Fruit fly (Drosophila melanogaster) whole organism, embryonic: ENCODE data around the gene Desi.

Source experiments
- Adf1 ChIP-seq: fragments of 200-800 bp; sonication (Bioruptor generic); IDR thresholded peaks from 2 replicates; pipeline ENCODE4 v1.3.6; 2022; ENCODE audit warnings: missing biosample characterization, missing genetic modification characterization
- Asciz ChIP-seq: fragments of 200-800 bp; sonication (Bioruptor generic); optimal IDR thresholded peaks from 2 replicates; lab custom pipeline; 2017; ENCODE audit warnings: missing biosample characterization, mild to moderate bottlenecking, missing genetic modification characterization, missing genetic modification reagents
- CG10209 ChIP-seq: fragments of 200-800 bp; sonication (Bioruptor generic); optimal IDR thresholded peaks from 3 replicates; lab custom pipeline; 2017; ENCODE audit warnings: missing biosample characterization, mild to moderate bottlenecking, missing genetic modification characterization, missing genetic modification reagents
- CG12155 ChIP-seq: fragments of 200-800 bp; sonication (Bioruptor generic); optimal IDR thresholded peaks from 3 replicates; lab custom pipeline; 2016; ENCODE audit warnings: missing biosample characterization, missing genetic modification characterization
- CG12299 ChIP-seq: fragments of 200-800 bp; sonication (Bioruptor generic); optimal IDR thresholded peaks from 2 replicates; lab custom pipeline; 2018; ENCODE audit warnings: missing biosample characterization, mild to moderate bottlenecking, missing genetic modification characterization
- CG1233 ChIP-seq: fragments of 200-800 bp; sonication (Bioruptor generic); optimal IDR thresholded peaks from 4 replicates; lab custom pipeline; 2018; ENCODE audit warnings: missing biosample characterization, mild to moderate bottlenecking, missing genetic modification characterization
- CG12659 ChIP-seq: fragments of 200-800 bp; sonication (Bioruptor generic); optimal IDR thresholded peaks from 3 replicates; lab custom pipeline; 2017; ENCODE audit warnings: mild to moderate bottlenecking, missing biosample characterization, missing genetic modification reagents, missing genetic modification characterization
- CG12744 ChIP-seq: fragments of 200-800 bp; sonication (Bioruptor generic); optimal IDR thresholded peaks from 2 replicates; lab custom pipeline; 2016; ENCODE audit warnings: missing biosample characterization, missing genetic modification characterization
- CG13287 ChIP-seq: fragments of 200-800 bp; sonication (Bioruptor generic); IDR thresholded peaks from 2 replicates; pipeline ENCODE4 v1.3.6; 2022; ENCODE audit warnings: missing biosample characterization, missing genetic modification characterization; ENCODE audit not compliant: partially characterized antibody
- CG13624 ChIP-seq: fragments of 200-800 bp; sonication (Bioruptor generic); optimal IDR thresholded peaks from 2 replicates; lab custom pipeline; 2016; ENCODE audit warnings: missing biosample characterization, missing genetic modification characterization
- CG14860 ChIP-seq: fragments of 200-800 bp; sonication (Bioruptor generic); IDR thresholded peaks from 3 replicates; pipeline ENCODE4 v1.3.6; 2022; ENCODE audit warnings: missing biosample characterization, missing genetic modification characterization; ENCODE audit not compliant: partially characterized antibody
- CG15479 ChIP-seq: fragments of 200-800 bp; sonication (Bioruptor generic); optimal IDR thresholded peaks from 3 replicates; lab custom pipeline; 2019; ENCODE audit warnings: missing biosample characterization, mild to moderate bottlenecking, missing genetic modification characterization, moderate library complexity
- CG16813 ChIP-seq: fragments of 200-800 bp; sonication (Bioruptor generic); IDR thresholded peaks from 3 replicates; pipeline ENCODE4 v1.3.6; 2022; ENCODE audit warnings: missing biosample characterization, missing genetic modification characterization; ENCODE audit not compliant: partially characterized antibody
- CG16815 ChIP-seq: fragments of 200-800 bp; sonication (Bioruptor generic); optimal IDR thresholded peaks from 3 replicates; lab custom pipeline; 2017; ENCODE audit warnings: missing biosample characterization, mild to moderate bottlenecking, missing genetic modification characterization
- CG18011 ChIP-seq: fragments of 200-800 bp; sonication (Bioruptor generic); optimal IDR thresholded peaks from 2 replicates; lab custom pipeline; 2017; ENCODE audit warnings: missing biosample characterization, missing genetic modification characterization, mild to moderate bottlenecking, moderate library complexity, missing genotype
- CG2129 ChIP-seq: fragments of 200-800 bp; sonication (Bioruptor generic); IDR thresholded peaks from 2 replicates; pipeline ENCODE4 v1.3.6; 2022; ENCODE audit warnings: missing biosample characterization, missing genetic modification characterization; ENCODE audit not compliant: partially characterized antibody
- CG2678 ChIP-seq: fragments of 200-800 bp; sonication (Bioruptor generic); optimal IDR thresholded peaks from 3 replicates; lab custom pipeline; 2019; ENCODE audit warnings: missing biosample characterization, mild to moderate bottlenecking, missing genetic modification characterization, moderate library complexity
- CG34224 ChIP-seq: fragments of 200-800 bp; sonication (Bioruptor generic); IDR thresholded peaks from 3 replicates; pipeline ENCODE4 v1.3.6; 2022; ENCODE audit warnings: missing biosample characterization, missing genetic modification characterization; ENCODE audit not compliant: partially characterized antibody
- CG4360 ChIP-seq: fragments of 200-800 bp; sonication (Bioruptor generic); IDR thresholded peaks from 2 replicates; pipeline ENCODE4 v1.3.6; 2022; ENCODE audit warnings: missing biosample characterization, missing genetic modification characterization
- CG4730 ChIP-seq: fragments of 200-800 bp; sonication (Bioruptor generic); IDR thresholded peaks from 2 replicates; pipeline ENCODE4 v1.3.6; 2022; ENCODE audit warnings: missing biosample characterization, missing genetic modification characterization
- CG6272 ChIP-seq: fragments of 200-800 bp; sonication (Bioruptor generic); IDR thresholded peaks from 2 replicates; pipeline ENCODE4 v1.3.6; 2022; ENCODE audit warnings: missing biosample characterization, missing genetic modification characterization
- CG7963 ChIP-seq: fragments of 200-800 bp; sonication (Bioruptor generic); IDR thresholded peaks from 3 replicates; pipeline ENCODE4 v1.3.6; 2022; ENCODE audit warnings: missing biosample characterization, missing genetic modification characterization; ENCODE audit not compliant: partially characterized antibody
- CG8281 ChIP-seq: fragments of 200-800 bp; sonication (Bioruptor generic); optimal IDR thresholded peaks from 2 replicates; lab custom pipeline; 2018; ENCODE audit warnings: missing biosample characterization, mild to moderate bottlenecking, missing genetic modification characterization, moderate library complexity
- CG8359 ChIP-seq: fragments of 200-800 bp; sonication (Bioruptor generic); optimal IDR thresholded peaks from 2 replicates; lab custom pipeline; 2017; ENCODE audit warnings: missing biosample characterization, mild to moderate bottlenecking, missing genetic modification characterization, borderline replicate concordance
- D19B ChIP-seq: fragments of 200-800 bp; sonication (Bioruptor generic); optimal IDR thresholded peaks from 2 replicates; lab custom pipeline; 2017; ENCODE audit warnings: missing biosample characterization, mild to moderate bottlenecking, missing genetic modification characterization
- Dad ChIP-seq: fragments of 200-800 bp; sonication (Bioruptor generic); optimal IDR thresholded peaks from 3 replicates; lab custom pipeline; 2016; ENCODE audit warnings: missing biosample characterization, missing genetic modification characterization
- Dll ChIP-seq: fragments of 200-800 bp; sonication (Bioruptor generic); IDR thresholded peaks from 4 replicates; pipeline ENCODE4 v1.3.6; 2022; ENCODE audit warnings: missing biosample characterization, missing genetic modification characterization; ENCODE audit not compliant: partially characterized antibody
- Doc2 ChIP-seq: fragments of 200-800 bp; sonication (Bioruptor generic); IDR thresholded peaks from 2 replicates; pipeline ENCODE4 v1.3.6; 2022; ENCODE audit warnings: missing biosample characterization, missing genetic modification characterization
- Doc3 ChIP-seq: fragments of 200-800 bp; sonication (Bioruptor generic); IDR thresholded peaks from 3 replicates; pipeline ENCODE4 v1.3.6; 2022; ENCODE audit warnings: missing biosample characterization, missing genetic modification characterization; ENCODE audit not compliant: partially characterized antibody
- Fer3 ChIP-seq: fragments of 200-800 bp; sonication (Bioruptor generic); optimal IDR thresholded peaks from 2 replicates; lab custom pipeline; 2018; ENCODE audit warnings: missing biosample characterization, mild to moderate bottlenecking, missing genetic modification characterization, moderate library complexity
- Jarid2 ChIP-seq: fragments of 200-800 bp; sonication (Bioruptor generic); optimal IDR thresholded peaks from 3 replicates; lab custom pipeline; 2017; ENCODE audit warnings: mild to moderate bottlenecking, missing biosample characterization, missing genetic modification reagents, missing genetic modification characterization
- Lhr ChIP-seq: fragments of 200-800 bp; sonication (Bioruptor generic); optimal IDR thresholded peaks from 3 replicates; lab custom pipeline; 2017; ENCODE audit warnings: mild to moderate bottlenecking, missing biosample characterization, missing genetic modification reagents, missing genetic modification characterization
- NFAT ChIP-seq: fragments of 200-800 bp; sonication (Bioruptor generic); IDR thresholded peaks from 2 replicates; pipeline ENCODE4 v1.3.6; 2022; ENCODE audit warnings: missing biosample characterization, missing genetic modification characterization
- Neu2 ChIP-seq: fragments of 200-800 bp; sonication (Bioruptor generic); optimal IDR thresholded peaks from 3 replicates; lab custom pipeline; 2016; ENCODE audit warnings: missing biosample characterization, missing genetic modification characterization, borderline replicate concordance
- Oli ChIP-seq: fragments of 200-800 bp; sonication (Bioruptor generic); optimal IDR thresholded peaks from 2 replicates; lab custom pipeline; 2018; ENCODE audit warnings: missing biosample characterization, mild to moderate bottlenecking, missing genetic modification characterization, moderate library complexity
- Poxn ChIP-seq: fragments of 200-800 bp; sonication (Bioruptor generic); IDR thresholded peaks from 2 replicates; pipeline ENCODE4 v1.3.6; 2022; ENCODE audit warnings: missing biosample characterization, missing genetic modification characterization
- Rfx ChIP-seq: fragments of 200-800 bp; sonication (Bioruptor generic); IDR thresholded peaks from 2 replicates; pipeline ENCODE4 v1.3.6; 2022; ENCODE audit warnings: missing biosample characterization, missing genetic modification characterization
- en ChIP-seq: fragments of 200-800 bp; sonication (Bioruptor generic); optimal IDR thresholded peaks from 2 replicates; lab custom pipeline; 2016; ENCODE audit warnings: missing biosample characterization, missing genetic modification characterization
- fd102C ChIP-seq: fragments of 200-800 bp; sonication (Bioruptor generic); optimal IDR thresholded peaks from 2 replicates; lab custom pipeline; 2018; ENCODE audit warnings: missing biosample characterization, mild to moderate bottlenecking, missing genetic modification characterization, moderate library complexity
- gfzf ChIP-seq: fragments of 200-800 bp; sonication (Bioruptor generic); optimal IDR thresholded peaks from 2 replicates; lab custom pipeline; 2016; ENCODE audit warnings: missing biosample characterization, mild to moderate bottlenecking, missing genetic modification characterization, moderate library complexity
- lola ChIP-seq, 3 experiments: fragments of >200 bp in 2 of 3; fragments of 200-800 bp in 1 of 3; sonication (Bioruptor generic) in 1 of 3; optimal IDR thresholded peaks; 2 replicates each; lab custom pipeline; 2017 to 2019; ENCODE audit warnings: missing biosample characterization in 3 of 3, missing genetic modification characterization in 3 of 3, mild to moderate bottlenecking in 1 of 3, moderate library complexity in 1 of 3
- mirr ChIP-seq: fragments of 200-800 bp; sonication (Bioruptor generic); optimal IDR thresholded peaks from 3 replicates; lab custom pipeline; 2018; ENCODE audit warnings: missing biosample characterization, mild to moderate bottlenecking, missing genetic modification characterization
- nerfin-1 ChIP-seq: fragments of 200-800 bp; sonication (Bioruptor generic); optimal IDR thresholded peaks from 3 replicates; lab custom pipeline; 2019; ENCODE audit warnings: missing biosample characterization, mild to moderate bottlenecking, missing genetic modification characterization, moderate library complexity
- sens ChIP-seq: fragments of 200-800 bp; sonication (Bioruptor generic); peaks from one replicate; lab custom pipeline; 2016; ENCODE audit warnings: missing biosample characterization, missing genetic modification characterization
- sim ChIP-seq: fragments of 200-800 bp; sonication (Bioruptor generic); IDR thresholded peaks from 2 replicates; pipeline ENCODE4 v1.3.6; 2022; ENCODE audit warnings: missing biosample characterization, missing genetic modification characterization
- so ChIP-seq: fragments of 200-800 bp; sonication (Bioruptor generic); IDR thresholded peaks from 3 replicates; pipeline ENCODE4 v1.3.6; 2022; ENCODE audit warnings: missing biosample characterization, missing genetic modification characterization
- z ChIP-seq: fragments of 200-800 bp; sonication (Bioruptor generic); IDR thresholded peaks from 3 replicates; pipeline ENCODE4 v1.3.6; 2022; ENCODE audit warnings: missing biosample characterization, missing genetic modification characterization

The Desi gene

dm6 chr3R:10826796-10827524 is 47.6 kb downstream of the Desi start, which contains the start of gene Cad86C (continued):
- TF ChIP-seq CG16815 (GFP tag; lab: Kevin White, UChicago): no peak
- TF ChIP-seq CG7963 (GFP tag; lab: Robert Waterston, UW): 0 out of 3 replicates have a peak, but pooled peaks have one; percentile 40
- peak; percentile 15 for TF ChIP-seq mirr
- peak; percentile 11; the same call in 1 of the 2 replicates for TF ChIP-seq sim (GFP tag; lab: Robert Waterston, UW)
- peak; percentile 83 for TF ChIP-seq Jarid2 (GFP tag; lab: Kevin White, UChicago)
- TF ChIP-seq Oli (tag; lab: Kevin White, UChicago): no peak
- no peak for TF ChIP-seq CG18011 (GFP tag; lab: Kevin White, UChicago)
- TF ChIP-seq Rfx (GFP tag; lab: Robert Waterston, UW): peak; percentile 50; the same call in 1 of the 2 replicates
- TF ChIP-seq sens: peak; percentile 64
- no peak for TF ChIP-seq Poxn (GFP tag; lab: Robert Waterston, UW)
- TF ChIP-seq CG4730 (GFP tag; lab: Robert Waterston, UW): no peak
- no peak for TF ChIP-seq Lhr
- no peak for TF ChIP-seq CG2678 (tag; lab: Kevin White, UChicago)
- TF ChIP-seq gfzf (GFP tag; lab: Kevin White, UChicago): no peak
- peak; percentile 86 for TF ChIP-seq z (GFP tag; lab: Robert Waterston, UW)
- no peak for TF ChIP-seq Dad (GFP tag; lab: Kevin White, UChicago)
- no peak for TF ChIP-seq NFAT (GFP tag; lab: Robert Waterston, UW)
- no peak for TF ChIP-seq CG6272 (GFP tag; lab: Robert Waterston, UW)
- TF ChIP-seq CG12155 (GFP tag; lab: Kevin White, UChicago): no peak
- no peak for TF ChIP-seq CG10209 (GFP tag; lab: Kevin White, UChicago)
- TF ChIP-seq CG15479 (GFP tag; lab: Kevin White, UChicago): no peak
- no peak for TF ChIP-seq CG12659 (GFP tag; lab: Kevin White, UChicago)
- TF ChIP-seq lola (GFP tag; optimal IDR thresholded peaks at IDR 0.05; lab: Kevin White, UChicago): no peak
- TF ChIP-seq CG14860 (GFP tag; lab: Robert Waterston, UW): peak; percentile 62
- TF ChIP-seq Doc2: no peak
- no peak for TF ChIP-seq Fer3 (tag; lab: Kevin White, UChicago)
- TF ChIP-seq CG13287 (GFP tag; lab: Robert Waterston, UW): peak; percentile 61
- 0 out of 3 replicates have a peak, but pooled peaks have one; percentile 61 for TF ChIP-seq Doc3 (GFP tag; lab: Robert Waterston, UW)
- TF ChIP-seq CG8359 (GFP tag; lab: Kevin White, UChicago): no peak
- TF ChIP-seq fd102C: no peak
- TF ChIP-seq nerfin-1: no peak
- peak; percentile 11 for TF ChIP-seq Asciz (GFP tag; lab: Kevin White, UChicago)
- TF ChIP-seq Adf1 (GFP tag; lab: Robert Waterston, UW): no peak
- TF ChIP-seq en (GFP tag; lab: Kevin White, UChicago): no peak
- TF ChIP-seq CG4360 (GFP tag; lab: Robert Waterston, UW): peak; percentile 93
- TF ChIP-seq so (GFP tag; lab: Robert Waterston, UW): peak; percentile 21; the same call in 1 of the 3 replicates
- peak; percentile 47; the same call in 1 of the 3 replicates for TF ChIP-seq CG16813
- no peak for TF ChIP-seq CG8281
- TF ChIP-seq D19B (GFP tag; lab: Kevin White, UChicago): peak; percentile 51
- no peak for TF ChIP-seq Neu2 (GFP tag; lab: Kevin White, UChicago)
- TF ChIP-seq CG34224 (GFP tag; lab: Robert Waterston, UW): peak; percentile 46
- no peak for TF ChIP-seq CG1233 (GFP tag; lab: Kevin White, UChicago)
- no peak for TF ChIP-seq CG12744 (GFP tag; lab: Kevin White, UChicago)
- no peak for TF ChIP-seq CG12299 (tag; lab: Kevin White, UChicago)
- TF ChIP-seq Dll (GFP tag; lab: Robert Waterston, UW): peak; percentile 58; the same call in 2 of the 4 replicates
- no peak for TF ChIP-seq CG2129 (GFP tag; lab: Robert Waterston, UW)
- TF ChIP-seq CG13624 (GFP tag; lab: Kevin White, UChicago): peak; percentile 10
